Worm (Caenorhabditis elegans): Measurements from ENCODE around the gene col-150.

Gene col-150

DNA sequence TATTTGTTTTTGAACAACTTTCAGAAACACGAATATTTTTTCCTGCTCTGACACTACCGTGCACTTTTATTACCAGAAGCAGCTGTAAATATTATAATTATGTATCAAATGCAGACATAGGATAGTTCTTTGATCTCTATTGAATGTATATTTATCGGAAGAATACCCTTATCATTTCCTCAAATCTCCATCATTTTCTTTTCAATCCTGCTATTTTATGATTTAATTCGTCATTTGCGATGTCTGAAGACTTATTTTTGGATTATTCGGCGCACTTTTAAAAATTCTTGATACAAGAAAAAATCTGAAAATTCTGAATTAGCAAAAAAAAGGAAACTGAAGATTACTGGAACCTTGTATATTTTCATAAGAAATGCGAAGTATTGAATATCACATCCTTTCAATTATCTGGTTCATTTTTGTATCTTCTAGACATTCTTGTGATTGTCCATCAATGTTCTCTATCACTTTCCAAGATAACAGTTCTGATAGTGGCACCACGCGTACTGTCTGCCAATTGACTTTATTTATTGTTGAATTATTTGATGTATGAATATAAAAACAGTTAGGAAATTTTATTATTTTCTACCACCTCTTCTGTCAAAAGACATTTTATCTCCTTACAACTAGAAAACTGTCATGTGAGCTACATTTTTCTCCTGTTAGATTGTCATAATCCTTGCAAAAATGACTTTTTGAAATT lies 50.3 kb downstream of the col-150 start:
- TF ChIP-seq fos-1 (tag; optimal IDR thresholded peaks at IDR 0.05) (peak; percentile 46), peb-1 (tag; optimal IDR thresholded peaks at IDR 0.05) (no peak), sma-9 (GFP tag; optimal IDR thresholded peaks at IDR 0.05) (peak; percentile 41), sma-9 (tag; optimal IDR thresholded peaks at IDR 0.05) (no peak)
